Fruit fly (Drosophila melanogaster) whole organism, embryonic: ENCODE data around the gene CG11679.

Source experiments
- Abd-B ChIP-seq: fragments of 200-800 bp; sonication (Bioruptor generic); optimal IDR thresholded peaks from 2 replicates; lab custom pipeline; 2018; ENCODE audit warnings: missing biosample characterization, mild to moderate bottlenecking, missing genetic modification characterization, moderate library complexity
- B-H2 ChIP-seq: fragments of 200-800 bp; sonication (Bioruptor generic); optimal IDR thresholded peaks from 2 replicates; lab custom pipeline; 2018; ENCODE audit warnings: missing biosample characterization, mild to moderate bottlenecking, missing genetic modification characterization
- CG10565 ChIP-seq: fragments of 200-800 bp; sonication (Bioruptor generic); optimal IDR thresholded peaks from 3 replicates; lab custom pipeline; 2016; ENCODE audit warnings: missing biosample characterization, mild to moderate bottlenecking, missing genetic modification characterization
- CG11560 ChIP-seq: fragments of 200-800 bp; sonication (Bioruptor generic); IDR thresholded peaks from 3 replicates; pipeline ENCODE4 v1.3.6; 2022; ENCODE audit warnings: missing biosample characterization, missing genetic modification characterization
- CG12236 ChIP-seq: fragments of 200-800 bp; sonication (Bioruptor generic); optimal IDR thresholded peaks from 2 replicates; lab custom pipeline; 2016; ENCODE audit warnings: missing biosample characterization, missing genetic modification characterization
- CG12769 ChIP-seq: fragments of 200-800 bp; sonication (Bioruptor generic); optimal IDR thresholded peaks from 2 replicates; lab custom pipeline; 2019; ENCODE audit warnings: missing biosample characterization, mild to moderate bottlenecking, missing genetic modification characterization, moderate library complexity
- CG15011 ChIP-seq: fragments of 200-800 bp; sonication (Bioruptor generic); optimal IDR thresholded peaks from 3 replicates; lab custom pipeline; 2018; ENCODE audit warnings: missing biosample characterization, mild to moderate bottlenecking, missing genetic modification characterization
- CG15073 ChIP-seq: fragments of 200-800 bp; sonication (Bioruptor generic); optimal IDR thresholded peaks from 2 replicates; lab custom pipeline; 2016; ENCODE audit warnings: missing biosample characterization, missing genetic modification characterization
- CG15514 ChIP-seq: fragments of 200-800 bp; sonication (Bioruptor generic); optimal IDR thresholded peaks from 3 replicates; lab custom pipeline; 2017; ENCODE audit warnings: missing biosample characterization, missing genetic modification characterization, mild to moderate bottlenecking, moderate library complexity, missing genetic modification reagents
- CG1647 ChIP-seq: fragments of 200-800 bp; sonication (Bioruptor generic); optimal IDR thresholded peaks from 3 replicates; lab custom pipeline; 2016; ENCODE audit warnings: missing biosample characterization, missing genetic modification characterization
- CG16815 ChIP-seq: fragments of 200-800 bp; sonication (Bioruptor generic); optimal IDR thresholded peaks from 3 replicates; lab custom pipeline; 2017; ENCODE audit warnings: missing biosample characterization, mild to moderate bottlenecking, missing genetic modification characterization
- CG17186 ChIP-seq: fragments of 200-800 bp; sonication (Bioruptor generic); optimal IDR thresholded peaks from 3 replicates; lab custom pipeline; 2017; ENCODE audit warnings: missing biosample characterization, missing genetic modification reagents, missing genetic modification characterization
- CG17612 ChIP-seq: fragments of 200-800 bp; sonication (Bioruptor generic); IDR thresholded peaks from 2 replicates; pipeline ENCODE4 v1.3.6; 2022; ENCODE audit warnings: missing biosample characterization, missing genetic modification characterization
- CG33213 ChIP-seq: fragments of 200-800 bp; sonication (Bioruptor generic); optimal IDR thresholded peaks from 3 replicates; lab custom pipeline; 2016; ENCODE audit warnings: missing biosample characterization, missing genetic modification characterization
- CG33557 ChIP-seq: fragments of 200-800 bp; sonication (Bioruptor generic); optimal IDR thresholded peaks from 2 replicates; lab custom pipeline; 2019; ENCODE audit warnings: missing biosample characterization, mild to moderate bottlenecking, missing genetic modification characterization, moderate library complexity
- CG34224 ChIP-seq: fragments of 200-800 bp; sonication (Bioruptor generic); IDR thresholded peaks from 3 replicates; pipeline ENCODE4 v1.3.6; 2022; ENCODE audit warnings: missing biosample characterization, missing genetic modification characterization; ENCODE audit not compliant: partially characterized antibody
- CG3847 ChIP-seq: fragments of 200-800 bp; sonication (Bioruptor generic); IDR thresholded peaks from 2 replicates; pipeline ENCODE4 v1.3.6; 2022; ENCODE audit warnings: missing biosample characterization, missing genetic modification characterization
- CG6683 ChIP-seq: fragments of 200-800 bp; sonication (Bioruptor generic); optimal IDR thresholded peaks from 2 replicates; lab custom pipeline; 2017; ENCODE audit warnings: missing biosample characterization, mild to moderate bottlenecking, missing genetic modification characterization, missing genetic modification reagents
- CG6689 ChIP-seq: fragments of 200-800 bp; sonication (Bioruptor generic); IDR thresholded peaks from 2 replicates; pipeline ENCODE4 v1.3.6; 2022; ENCODE audit warnings: missing biosample characterization, missing genetic modification characterization
- CG6854 ChIP-seq: fragments of 200-800 bp; sonication (Bioruptor generic); optimal IDR thresholded peaks from 3 replicates; lab custom pipeline; 2017; ENCODE audit warnings: missing biosample characterization, mild to moderate bottlenecking, missing genetic modification characterization
- CG8359 ChIP-seq: fragments of 200-800 bp; sonication (Bioruptor generic); optimal IDR thresholded peaks from 2 replicates; lab custom pipeline; 2017; ENCODE audit warnings: missing biosample characterization, mild to moderate bottlenecking, missing genetic modification characterization, borderline replicate concordance
- Dip3 ChIP-seq: fragments of 200-800 bp; sonication (Bioruptor generic); optimal IDR thresholded peaks from 3 replicates; lab custom pipeline; 2016; ENCODE audit warnings: missing biosample characterization, missing genetic modification characterization
- ERR ChIP-seq: fragments of 200-800 bp; sonication (Bioruptor generic); optimal IDR thresholded peaks from 2 replicates; lab custom pipeline; 2016; ENCODE audit warnings: missing biosample characterization, missing genetic modification characterization
- Ets65A ChIP-seq: fragments of 200-800 bp; sonication (Bioruptor generic); peaks from one replicate; lab custom pipeline; 2016; ENCODE audit warnings: missing biosample characterization, missing genetic modification characterization
- H2.0 ChIP-seq: fragments of 200-800 bp; sonication (Bioruptor generic); IDR thresholded peaks from 2 replicates; pipeline ENCODE4 v1.3.6; 2022; ENCODE audit warnings: missing biosample characterization, missing genetic modification characterization
- Myb ChIP-seq: fragments of 200-800 bp; sonication (Bioruptor generic); optimal IDR thresholded peaks from 2 replicates; lab custom pipeline; 2016; ENCODE audit warnings: missing biosample characterization, missing genetic modification characterization
- NC2β ChIP-seq: fragments of 200-800 bp; sonication (Bioruptor generic); optimal IDR thresholded peaks from 2 replicates; lab custom pipeline; 2016; ENCODE audit warnings: missing biosample characterization, missing genetic modification characterization
- NfI ChIP-seq: fragments of 200-800 bp; sonication (Bioruptor generic); optimal IDR thresholded peaks from 3 replicates; lab custom pipeline; 2018; ENCODE audit warnings: missing biosample characterization, mild to moderate bottlenecking, missing genetic modification characterization, moderate library complexity
- Spps ChIP-seq: fragments of 200-800 bp; sonication (Bioruptor generic); optimal IDR thresholded peaks from 2 replicates; lab custom pipeline; 2018; ENCODE audit warnings: missing biosample characterization, mild to moderate bottlenecking, missing genetic modification characterization
- Sry-β ChIP-seq: fragments of 200-800 bp; sonication (Bioruptor generic); optimal IDR thresholded peaks from 2 replicates; lab custom pipeline; 2018; ENCODE audit warnings: missing biosample characterization, mild to moderate bottlenecking, missing genetic modification characterization, moderate library complexity
- Tbp ChIP-seq: fragments of >200 bp; optimal IDR thresholded peaks from 2 replicates; lab custom pipeline; 2018; ENCODE audit warnings: missing biosample characterization, missing genetic modification characterization
- amos ChIP-seq: fragments of 200-800 bp; sonication (Bioruptor generic); IDR thresholded peaks from 2 replicates; pipeline ENCODE4 v1.3.6; 2022; ENCODE audit warnings: missing biosample characterization, missing genetic modification characterization; ENCODE audit not compliant: partially characterized antibody
- aop ChIP-seq: fragments of 200-800 bp; sonication (Bioruptor generic); IDR thresholded peaks from 2 replicates; pipeline ENCODE4 v1.3.6; 2022; ENCODE audit warnings: missing biosample characterization, missing genetic modification characterization
- cas ChIP-seq: fragments of 200-800 bp; sonication (Bioruptor generic); IDR thresholded peaks from 2 replicates; pipeline ENCODE4 v1.3.6; 2022; ENCODE audit warnings: missing biosample characterization, missing genetic modification characterization
- caup ChIP-seq: fragments of 200-800 bp; sonication (Bioruptor generic); optimal IDR thresholded peaks from 3 replicates; lab custom pipeline; 2017; ENCODE audit warnings: missing biosample characterization, mild to moderate bottlenecking, missing genetic modification characterization, moderate library complexity; ENCODE audit not compliant: severe bottlenecking
- dati ChIP-seq: fragments of 200-800 bp; sonication (Bioruptor generic); IDR thresholded peaks from 2 replicates; pipeline ENCODE4 v1.3.6; 2022; ENCODE audit warnings: missing biosample characterization, missing genetic modification characterization
- disco-r ChIP-seq: fragments of 200-800 bp; sonication (Bioruptor generic); optimal IDR thresholded peaks from 2 replicates; lab custom pipeline; 2016; ENCODE audit warnings: missing biosample characterization, missing genetic modification characterization
- esg ChIP-seq: fragments of 200-800 bp; sonication (Bioruptor generic); conservative IDR thresholded peaks from 2 replicates; pipeline ENCODE4 v1.3.6; 2022; ENCODE audit warnings: missing biosample characterization, missing genetic modification characterization
- fd3F ChIP-seq: fragments of 200-800 bp; sonication (Bioruptor generic); optimal IDR thresholded peaks from 2 replicates; lab custom pipeline; 2018; ENCODE audit warnings: missing biosample characterization, mild to moderate bottlenecking, missing genetic modification characterization, moderate library complexity
- grau ChIP-seq: fragments of 200-800 bp; optimal IDR thresholded peaks from 3 replicates; lab custom pipeline; 2019; ENCODE audit warnings: missing biosample characterization, mild to moderate bottlenecking, missing genetic modification characterization, moderate library complexity
- grn ChIP-seq: fragments of 200-800 bp; sonication (Bioruptor generic); optimal IDR thresholded peaks from 3 replicates; lab custom pipeline; 2017; ENCODE audit warnings: missing biosample characterization, missing genetic modification characterization
- gro ChIP-seq: fragments of 200-800 bp; sonication (Bioruptor generic); optimal IDR thresholded peaks from 2 replicates; lab custom pipeline; 2016; ENCODE audit warnings: missing biosample characterization, missing genetic modification characterization
- hth ChIP-seq: fragments of >200 bp; optimal IDR thresholded peaks from 2 replicates; lab custom pipeline; 2017; ENCODE audit warnings: inconsistent platforms
- nerfin-1 ChIP-seq: fragments of 200-800 bp; sonication (Bioruptor generic); optimal IDR thresholded peaks from 3 replicates; lab custom pipeline; 2019; ENCODE audit warnings: missing biosample characterization, mild to moderate bottlenecking, missing genetic modification characterization, moderate library complexity
- nerfin-2 ChIP-seq: fragments of 200-800 bp; sonication (Bioruptor generic); IDR thresholded peaks from 2 replicates; pipeline ENCODE4 v1.3.6; 2022; ENCODE audit warnings: missing biosample characterization, missing genetic modification characterization; ENCODE audit not compliant: partially characterized antibody
- nom ChIP-seq: fragments of 200-800 bp; sonication (Bioruptor generic); optimal IDR thresholded peaks from 2 replicates; lab custom pipeline; 2017; ENCODE audit warnings: missing biosample characterization, missing genetic modification characterization, mild to moderate bottlenecking, moderate library complexity, missing genetic modification reagents
- pnt ChIP-seq: fragments of 200-800 bp; sonication (Bioruptor generic); optimal IDR thresholded peaks from 3 replicates; lab custom pipeline; 2016; ENCODE audit warnings: missing biosample characterization, missing genetic modification characterization
- psq ChIP-seq: fragments of 200-800 bp; sonication (Bioruptor generic); optimal IDR thresholded peaks from 2 replicates; lab custom pipeline; 2017; ENCODE audit warnings: missing biosample characterization, missing genetic modification characterization
- schlank ChIP-seq: fragments of 200-800 bp; sonication (Bioruptor generic); optimal IDR thresholded peaks from 2 replicates; lab custom pipeline; 2018; ENCODE audit warnings: missing biosample characterization, mild to moderate bottlenecking, missing genetic modification characterization
- stwl ChIP-seq: fragments of 200-800 bp; sonication (Bioruptor generic); optimal IDR thresholded peaks from 3 replicates; lab custom pipeline; 2018; ENCODE audit warnings: missing biosample characterization, mild to moderate bottlenecking, missing genetic modification characterization, moderate library complexity
- vvl ChIP-seq: fragments of 200-800 bp; sonication (Bioruptor generic); IDR thresholded peaks from 2 replicates; pipeline ENCODE4 v1.3.6; 2022; ENCODE audit warnings: missing biosample characterization, missing genetic modification characterization
- z ChIP-seq: fragments of 200-800 bp; sonication (Bioruptor generic); IDR thresholded peaks from 3 replicates; pipeline ENCODE4 v1.3.6; 2022; ENCODE audit warnings: missing biosample characterization, missing genetic modification characterization

Gene CG11679

dm6 chrX:15712409-15712808 is 26.3 kb downstream of the CG11679 start, which contains the start of gene HUWE1 (continued):
- no peak for TF ChIP-seq ERR
- TF ChIP-seq CG11560 (tag; lab: Robert Waterston, UW), result peak; percentile 49; the same call in 1 of the 3 replicates
- no peak for TF ChIP-seq Dip3 (GFP tag; lab: Kevin White, UChicago)
- TF ChIP-seq vvl (GFP tag; lab: Robert Waterston, UW), result 0 out of 2 replicates have a peak, but pooled peaks have one; percentile 5
- peak; percentile 70 for TF ChIP-seq CG15514 (GFP tag; lab: Kevin White, UChicago)
- peak; percentile 56 for TF ChIP-seq CG17186
- TF ChIP-seq CG1647 (GFP tag; lab: Kevin White, UChicago), result peak; percentile 12
- TF ChIP-seq psq (GFP tag; lab: Kevin White, UChicago), result no peak
- TF ChIP-seq fd3F (GFP tag; lab: Kevin White, UChicago), result no peak
- TF ChIP-seq nom, result peak; percentile 32
- TF ChIP-seq Tbp (GFP tag; lab: Kevin White, UChicago), result no peak
- TF ChIP-seq stwl (tag; lab: Kevin White, UChicago), result peak; percentile 87
- peak; percentile 19 for TF ChIP-seq grau (tag; lab: Kevin White, UChicago)
- peak; percentile 5 for TF ChIP-seq CG33557 (GFP tag; lab: Kevin White, UChicago)
- TF ChIP-seq NC2β, result no peak
- no peak for TF ChIP-seq CG15073 (GFP tag; lab: Kevin White, UChicago)
- TF ChIP-seq nerfin-1 (tag; lab: Kevin White, UChicago), result peak; percentile 1
- peak; percentile 28 for TF ChIP-seq gro (GFP tag; lab: Kevin White, UChicago)
- TF ChIP-seq CG12769 (tag; lab: Kevin White, UChicago), result no peak
- TF ChIP-seq CG16815 (GFP tag; lab: Kevin White, UChicago), result no peak
- TF ChIP-seq Myb (GFP tag; lab: Kevin White, UChicago), result peak; percentile 61
- no peak for TF ChIP-seq CG8359
- TF ChIP-seq amos (GFP tag; lab: Robert Waterston, UW), result peak; percentile 84
- no peak for TF ChIP-seq CG6689 (GFP tag; lab: Robert Waterston, UW)
- TF ChIP-seq pnt, result no peak
- no peak for TF ChIP-seq CG17612
- TF ChIP-seq CG3847 (GFP tag; lab: Robert Waterston, UW), result peak; percentile 59
- no peak for TF ChIP-seq schlank (tag; lab: Kevin White, UChicago)
- TF ChIP-seq Abd-B (GFP tag; lab: Kevin White, UChicago), result peak; percentile 34
- TF ChIP-seq CG34224, result peak; percentile 85
- TF ChIP-seq grn, result no peak
- no peak for TF ChIP-seq H2.0
- TF ChIP-seq CG10565 (GFP tag; lab: Kevin White, UChicago), result no peak
- no peak for TF ChIP-seq cas (GFP tag; lab: Robert Waterston, UW)
- TF ChIP-seq nerfin-2, result peak; percentile 57
- no peak for TF ChIP-seq CG12236 (GFP tag; lab: Kevin White, UChicago)
- TF ChIP-seq Sry-β (GFP tag; lab: Kevin White, UChicago), result no peak
- TF ChIP-seq dati (GFP tag; lab: Robert Waterston, UW), result no peak
- no peak for TF ChIP-seq CG15011
- no peak for TF ChIP-seq CG6683 (GFP tag; lab: Kevin White, UChicago)
- TF ChIP-seq hth, result no peak
- TF ChIP-seq CG33213, result peak; percentile 48
- TF ChIP-seq CG6854 (GFP tag; lab: Kevin White, UChicago), result no peak
- TF ChIP-seq Ets65A, result no peak
- TF ChIP-seq caup (GFP tag; lab: Kevin White, UChicago), result no peak
- TF ChIP-seq esg (GFP tag; lab: Robert Waterston, UW), result no peak
- no peak for TF ChIP-seq Spps (tag; lab: Kevin White, UChicago)
- no peak for TF ChIP-seq disco-r (GFP tag; lab: Kevin White, UChicago)
- peak; percentile 11 for TF ChIP-seq NfI
- no peak for TF ChIP-seq z (GFP tag; lab: Robert Waterston, UW)
- no peak for TF ChIP-seq aop (GFP tag; lab: Robert Waterston, UW)
- no peak for TF ChIP-seq B-H2 (GFP tag; lab: Kevin White, UChicago)
